Fruit fly (Drosophila melanogaster) whole organism, wandering third instar larva: ENCODE results near the gene Vha100-2.

Source experiments
- h ChIP-seq: fragments of 200-800 bp; sonication (Bioruptor generic); optimal IDR thresholded peaks from 3 replicates; lab custom pipeline; 2016; ENCODE audit warnings: missing biosample characterization, mild to moderate bottlenecking, missing genetic modification characterization
- jim ChIP-seq: fragments of 175-275, 200-325 bp; sonication (Bioruptor generic); optimal IDR thresholded peaks from 2 replicates; lab custom pipeline; 2016; ENCODE audit warnings: missing biosample characterization, mild to moderate bottlenecking, missing genetic modification characterization
- tai ChIP-seq: sonication (Bioruptor generic); optimal IDR thresholded peaks from 2 replicates; lab custom pipeline; 2016; ENCODE audit warnings: missing biosample characterization, missing genetic modification characterization

DNA sequence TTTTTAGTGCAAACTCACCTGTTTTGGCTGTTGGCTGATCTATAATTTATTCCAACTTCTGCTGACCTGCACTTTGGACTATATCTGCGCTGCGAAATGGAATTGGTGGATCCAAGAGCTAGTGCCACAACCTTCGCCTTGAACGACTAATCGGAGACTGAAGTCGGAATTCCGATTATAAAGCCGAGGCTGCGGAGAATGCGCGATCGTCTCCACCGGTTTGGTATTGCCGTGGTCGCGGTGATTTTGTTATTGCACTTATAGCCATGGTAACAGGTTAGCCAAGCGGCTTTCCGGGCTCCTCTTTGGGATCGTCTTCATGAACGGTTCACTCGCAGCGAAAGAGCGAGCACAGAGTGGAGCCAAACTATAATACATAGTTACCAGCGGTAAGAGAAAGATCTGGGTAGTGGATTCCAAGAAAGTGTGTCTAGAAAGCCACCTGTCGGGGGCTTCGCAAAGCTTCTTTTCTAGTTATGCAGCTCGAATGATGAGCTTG lies 17.9 kb downstream of the Vha100-2 start, which contains the start of gene CG7675:
- TF ChIP-seq jim (no peak), tai (no peak), h (GFP tag; lab: Kevin White, UChicago) (no peak)
